Worm (Caenorhabditis elegans) whole organism, mixed stage, embryonic: ENCODE data around the gene F36D3.14.

ENCODE experiments used
- blmp-1 ChIP-seq: fragments of 150-350 bp; optimal IDR thresholded peaks from 2 replicates; lab custom pipeline; 2014; ENCODE audit warnings: missing biosample characterization, missing genetic modification characterization
- cnd-1 ChIP-seq: fragments of 200-800 bp; sonication (Bioruptor generic); optimal IDR thresholded peaks from 2 replicates; lab custom pipeline; 2018; ENCODE audit warnings: mild to moderate bottlenecking, missing genetic modification characterization, missing compliant biosample characterization
- elt-1 ChIP-seq: sonication (generic microtip); optimal IDR thresholded peaks from 2 replicates; lab custom pipeline; 2017; ENCODE audit warnings: missing genetic modification characterization, mild to moderate bottlenecking, missing compliant biosample characterization, antibody characterized with exemption, moderate library complexity, borderline replicate concordance; ENCODE audit not compliant: insufficient read depth
- mab-5 ChIP-seq: fragments of 150-350 bp; optimal IDR thresholded peaks from 2 replicates; lab custom pipeline; 2014; ENCODE audit warnings: missing biosample characterization, missing genetic modification characterization
- mep-1 ChIP-seq: fragments of 150-350 bp; optimal IDR thresholded peaks from 2 replicates; lab custom pipeline; 2017; ENCODE audit warnings: missing biosample characterization, missing genetic modification reagents, missing genetic modification characterization, inconsistent platforms
- nhr-28 ChIP-seq: fragments of 150-350 bp; optimal IDR thresholded peaks from 2 replicates; lab custom pipeline; 2014; ENCODE audit warnings: missing biosample characterization, missing genetic modification characterization
- nhr-76 ChIP-seq: sonication (generic microtip); optimal IDR thresholded peaks from 2 replicates; lab custom pipeline; 2017; ENCODE audit warnings: missing biosample characterization, missing genetic modification characterization
- sptf-1 ChIP-seq: sonication (generic microtip); optimal IDR thresholded peaks from 2 replicates; lab custom pipeline; 2017; ENCODE audit warnings: mild to moderate bottlenecking, missing genetic modification characterization, moderate library complexity, missing compliant biosample characterization
- unc-39 ChIP-seq: fragments of 150-350 bp; optimal IDR thresholded peaks from 2 replicates; lab custom pipeline; 2014; ENCODE audit warnings: missing biosample characterization, missing genetic modification characterization
- unc-62 ChIP-seq: fragments of 150-350 bp; optimal IDR thresholded peaks from 2 replicates; lab custom pipeline; 2014; ENCODE audit warnings: missing biosample characterization, missing genetic modification reagents, missing genetic modification characterization

DNA sequence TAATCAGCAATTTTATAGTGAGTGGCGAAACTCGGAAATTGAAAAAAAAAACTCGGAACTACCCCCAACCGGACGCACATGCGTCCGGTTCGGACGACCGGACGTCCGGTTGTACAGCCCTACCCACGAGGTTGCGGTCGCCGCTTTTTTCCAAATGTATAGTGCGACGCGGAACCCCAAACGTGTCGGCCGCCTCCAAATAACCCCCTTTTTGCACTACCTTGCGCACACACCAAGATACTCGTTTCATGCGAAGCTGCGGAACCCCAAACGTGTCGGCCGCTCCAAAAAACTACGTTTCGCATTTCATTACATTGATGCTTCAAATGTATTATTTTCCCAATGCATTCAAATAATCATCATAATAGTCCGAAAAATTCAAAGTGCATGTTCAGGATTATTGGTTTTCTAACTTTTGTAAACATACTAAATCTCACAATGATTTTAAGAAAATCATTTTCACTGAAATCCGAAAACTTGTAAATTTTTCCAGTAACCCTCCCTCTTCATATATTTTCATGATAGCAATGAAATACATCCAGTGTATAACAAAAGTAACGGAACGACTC is 31.0 kb downstream of the F36D3.14 start, which contains the start of gene srw-35:
- TF ChIP-seq nhr-76 (tag; lab: Kevin White, UChicago) (no peak), mab-5 (tag; lab: Kevin White, UChicago) (no peak), cnd-1 (tag; lab: Kevin White, UChicago) (no peak), unc-62 (GFP tag; lab: Kevin White, UChicago) (no peak), elt-1 (tag; lab: Kevin White, UChicago) (no peak), sptf-1 (tag; lab: Kevin White, UChicago) (no peak), nhr-28 (no peak), unc-39 (no peak), mep-1 (tag; lab: Kevin White, UChicago) (no peak), blmp-1 (tag; lab: Kevin White, UChicago) (no peak)
